Worm (Caenorhabditis elegans) whole organism, L4/young adult: ENCODE data around the gene odr-10.

ENCODE experiments used
- W03F9.2 ChIP-seq: fragments of 150-350 bp; optimal IDR thresholded peaks from 2 replicates; lab custom pipeline; 2014; ENCODE audit warnings: missing biosample characterization, missing genetic modification characterization
- dao-5 ChIP-seq: sonication (generic microtip); optimal IDR thresholded peaks from 2 replicates; lab custom pipeline; 2016; ENCODE audit warnings: missing genotype, missing genetic modification characterization, moderate library complexity, missing compliant biosample characterization
- him-1 ChIP-seq: sonication (generic microtip); optimal IDR thresholded peaks from 2 replicates; lab custom pipeline; 2016; ENCODE audit warnings: missing genotype, missing genetic modification reagents, missing genetic modification characterization, missing compliant biosample characterization

- no peak for TF ChIP-seq W03F9.2 (tag; lab: Kevin White, UChicago)
- TF ChIP-seq him-1 = no peak
- TF ChIP-seq dao-5 (tag; lab: Kevin White, UChicago) = no peak
Observed at ce11 chrX:6818036-6818488, 47.7 kb downstream of the odr-10 start, which contains the start of gene dhs-28.
